Worm (Caenorhabditis elegans) whole organism, L3 larva: ENCODE data around the gene pxn-2.

Experiments
- R02D3.7 ChIP-seq: fragments of 150-350 bp; optimal IDR thresholded peaks from 2 replicates; lab custom pipeline; 2014; ENCODE audit warnings: missing biosample characterization, missing genetic modification characterization
- ZK546.5 ChIP-seq: sonication (generic microtip); optimal IDR thresholded peaks from 2 replicates; lab custom pipeline; 2017; ENCODE audit warnings: missing biosample characterization, missing genetic modification characterization
- ama-1 ChIP-seq: fragments of 150-350 bp; optimal IDR thresholded peaks from 2 replicates; lab custom pipeline; 2018
- ceh-28 ChIP-seq: fragments of 150-350 bp; optimal IDR thresholded peaks from 2 replicates; lab custom pipeline; 2014; ENCODE audit warnings: missing biosample characterization, missing genetic modification reagents, missing genetic modification characterization
- ceh-82 ChIP-seq: fragments of 150-350 bp; optimal IDR thresholded peaks from 2 replicates; lab custom pipeline; 2014; ENCODE audit warnings: missing biosample characterization, missing genetic modification characterization
- daf-12 ChIP-seq: fragments of 150-350 bp; optimal IDR thresholded peaks from 2 replicates; lab custom pipeline; 2014; ENCODE audit warnings: missing biosample characterization, missing genetic modification reagents, missing genetic modification characterization
- egl-27 ChIP-seq: sonication (generic microtip); optimal IDR thresholded peaks from 4 replicates; lab custom pipeline; 2017; ENCODE audit warnings: missing biosample characterization, missing genetic modification reagents, missing genetic modification characterization
- elt-1 ChIP-seq: fragments of 150-350 bp; optimal IDR thresholded peaks from 2 replicates; lab custom pipeline; 2014; ENCODE audit warnings: missing biosample characterization, missing genetic modification characterization
- elt-2 ChIP-seq: sonication (generic microtip); optimal IDR thresholded peaks from 2 replicates; lab custom pipeline; 2016; ENCODE audit warnings: missing genetic modification reagents, mild to moderate bottlenecking, missing genetic modification characterization, missing compliant biosample characterization
- elt-3 ChIP-seq, 3 experiments: fragments of 150-350 bp in 1 of 3; sonication (generic microtip) in 2 of 3; optimal IDR thresholded peaks; 2 replicates in 2 of 3; 4 replicates in 1 of 3; lab custom pipeline; 2014 to 2017; ENCODE audit warnings: missing biosample characterization in 3 of 3, missing genetic modification characterization in 3 of 3
- eor-1 ChIP-seq, 2 experiments: fragments of 150-350 bp; optimal IDR thresholded peaks; 2 replicates each; lab custom pipeline; 2014 to 2018; ENCODE audit warnings: missing biosample characterization in 2 of 2, missing genetic modification characterization in 2 of 2
- fkh-10 ChIP-seq: sonication (generic microtip); optimal IDR thresholded peaks from 2 replicates; lab custom pipeline; 2017; ENCODE audit warnings: missing biosample characterization, missing genetic modification reagents, missing genetic modification characterization
- fos-1 ChIP-seq: fragments of 150-350 bp; optimal IDR thresholded peaks from 2 replicates; lab custom pipeline; 2014; ENCODE audit warnings: missing biosample characterization, missing genetic modification characterization
- hmg-11 ChIP-seq: sonication (generic microtip); optimal IDR thresholded peaks from 2 replicates; lab custom pipeline; 2016; ENCODE audit warnings: missing genetic modification characterization, missing compliant biosample characterization
- jun-1 ChIP-seq: fragments of 150-350 bp; optimal IDR thresholded peaks from 2 replicates; lab custom pipeline; 2014; ENCODE audit warnings: missing biosample characterization, missing genetic modification reagents, missing genetic modification characterization
- lsy-12 ChIP-seq: sonication (generic microtip); optimal IDR thresholded peaks from 2 replicates; lab custom pipeline; 2016; ENCODE audit warnings: mild to moderate bottlenecking, missing genetic modification characterization, missing compliant biosample characterization
- nhr-12 ChIP-seq: fragments of 150-350 bp; optimal IDR thresholded peaks from 2 replicates; lab custom pipeline; 2014; ENCODE audit warnings: missing biosample characterization, missing genetic modification characterization
- nhr-23 ChIP-seq: fragments of 150-350 bp; optimal IDR thresholded peaks from 2 replicates; lab custom pipeline; 2014; ENCODE audit warnings: missing biosample characterization, missing genetic modification reagents, missing genetic modification characterization
- nhr-237 ChIP-seq: fragments of 150-350 bp; optimal IDR thresholded peaks from 2 replicates; lab custom pipeline; 2014; ENCODE audit warnings: missing biosample characterization, missing genetic modification characterization
- nhr-25 ChIP-seq: sonication (generic microtip); optimal IDR thresholded peaks from 2 replicates; lab custom pipeline; 2017; ENCODE audit warnings: missing biosample characterization, missing genetic modification characterization
- nhr-28 ChIP-seq: fragments of 150-350 bp; optimal IDR thresholded peaks from 2 replicates; lab custom pipeline; 2014; ENCODE audit warnings: missing biosample characterization, missing genetic modification characterization
- nhr-43 ChIP-seq: sonication (generic microtip); optimal IDR thresholded peaks from 2 replicates; lab custom pipeline; 2016; ENCODE audit warnings: mild to moderate bottlenecking, missing genetic modification characterization, missing compliant biosample characterization; ENCODE audit not compliant: poor library complexity, severe bottlenecking
- nhr-67 ChIP-seq: fragments of 150-350 bp; optimal IDR thresholded peaks from 2 replicates; lab custom pipeline; 2014; ENCODE audit warnings: missing biosample characterization, missing genetic modification characterization
- pha-4 ChIP-seq: fragments of 150-350 bp; optimal IDR thresholded peaks from 2 replicates; lab custom pipeline; 2014; ENCODE audit warnings: missing biosample characterization, missing genetic modification reagents, missing genetic modification characterization
- pqm-1 ChIP-seq: fragments of 150-350 bp; optimal IDR thresholded peaks from 2 replicates; lab custom pipeline; 2017; ENCODE audit warnings: missing biosample characterization, missing genetic modification characterization, inconsistent platforms
- sea-2 ChIP-seq: fragments of 150-350 bp; sonication (generic microtip); optimal IDR thresholded peaks from 4 replicates; lab custom pipeline; 2014; ENCODE audit warnings: missing biosample characterization, missing genetic modification reagents, missing genetic modification characterization
- skn-1 ChIP-seq: fragments of 150-350 bp; optimal IDR thresholded peaks from 2 replicates; lab custom pipeline; 2014; ENCODE audit warnings: missing biosample characterization, missing genetic modification characterization
- unc-39 ChIP-seq: sonication (generic microtip); optimal IDR thresholded peaks from 4 replicates; lab custom pipeline; 2017; ENCODE audit warnings: missing biosample characterization, missing genetic modification characterization
- zag-1 ChIP-seq: fragments of 150-350 bp; optimal IDR thresholded peaks from 2 replicates; lab custom pipeline; 2014; ENCODE audit warnings: missing biosample characterization, missing genetic modification characterization
- ztf-11 ChIP-seq: fragments of 150-350 bp; optimal IDR thresholded peaks from 2 replicates; lab custom pipeline; 2014; ENCODE audit warnings: missing biosample characterization, missing genetic modification characterization

Gene pxn-2

ce11 chrX:10933308-10934014, 45.6 kb downstream of the pxn-2 start:
- TF ChIP-seq nhr-43 (tag; lab: Kevin White, UChicago), result no peak
- TF ChIP-seq pha-4 (tag; lab: Kevin White, UChicago), result no peak
- TF ChIP-seq elt-2 (tag; lab: Kevin White, UChicago), result no peak
- TF ChIP-seq elt-1, result no peak
- TF ChIP-seq ZK546.5 (tag; lab: Kevin White, UChicago), result no peak
- TF ChIP-seq unc-39, result no peak
- no peak for TF ChIP-seq nhr-12 (tag; lab: Kevin White, UChicago)
- TF ChIP-seq nhr-28 (tag; lab: Kevin White, UChicago), result no peak
- no peak for TF ChIP-seq daf-12
- no peak for TF ChIP-seq ztf-11 (tag; lab: Kevin White, UChicago)
- TF ChIP-seq hmg-11 (tag; lab: Kevin White, UChicago), result no peak
- TF ChIP-seq nhr-237 (tag; lab: Kevin White, UChicago), result no peak
- no peak for TF ChIP-seq sea-2 (GFP tag; lab: Kevin White, UChicago)

ce11 chrX:10932087-10932486, 47.0 kb downstream of the pxn-2 start:
- TF ChIP-seq ceh-28 (tag; lab: Kevin White, UChicago) (no peak), nhr-12 (tag; lab: Kevin White, UChicago) (no peak), unc-39 (no peak), nhr-237 (tag; lab: Kevin White, UChicago) (no peak), R02D3.7 (tag; lab: Kevin White, UChicago) (no peak), pha-4 (tag; lab: Kevin White, UChicago) (no peak), nhr-43 (tag; lab: Kevin White, UChicago) (no peak), pqm-1 (tag; lab: Kevin White, UChicago) (no peak), nhr-67 (tag; lab: Kevin White, UChicago) (no peak), elt-2 (tag; lab: Kevin White, UChicago) (no peak), jun-1 (no peak), nhr-28 (tag; lab: Kevin White, UChicago) (no peak), fos-1 (tag; lab: Kevin White, UChicago) (no peak), ama-1 (no peak), fkh-10 (GFP tag; lab: Kevin White, UChicago) (no peak), lsy-12 (tag; lab: Kevin White, UChicago) (no peak), ZK546.5 (tag; lab: Kevin White, UChicago) (no peak), sea-2 (GFP tag; lab: Kevin White, UChicago) (no peak), ceh-82 (tag; lab: Kevin White, UChicago) (no peak)

ce11 chrX:10928948-10929563, 50.0 kb downstream of the pxn-2 start, which contains the start of gene dgn-1:
Gene dgn-1, minus strand, starts transcription at chrX:10928998.
- TF ChIP-seq elt-2 (tag; lab: Kevin White, UChicago), result peak; percentile 56
- no peak for TF ChIP-seq hmg-11 (tag; lab: Kevin White, UChicago)
- peak; percentile 26 for TF ChIP-seq pha-4 (tag; lab: Kevin White, UChicago)

DNA sequence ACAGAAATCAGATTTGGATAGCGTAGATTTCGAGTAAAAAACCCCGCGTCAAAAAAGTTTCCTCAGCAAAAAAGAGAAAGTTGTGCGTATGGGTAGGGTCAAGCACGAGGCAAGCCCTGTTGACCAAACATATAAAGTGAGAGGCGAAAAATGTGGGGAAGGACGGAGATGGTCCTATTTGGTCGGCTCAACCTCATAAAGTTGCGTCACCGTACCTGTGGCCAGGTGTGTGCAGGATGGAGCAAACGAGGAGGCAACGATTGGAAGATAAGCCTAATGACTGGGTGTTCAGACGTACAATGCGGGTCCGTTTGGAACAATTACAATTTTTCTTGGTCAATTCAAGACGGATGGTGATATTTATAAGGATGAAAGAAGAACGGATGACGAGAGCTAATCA, 52.0 kb downstream of the pxn-2 start:
- TF ChIP-seq nhr-237 (tag; lab: Kevin White, UChicago), result no peak
- no peak for TF ChIP-seq nhr-23 (tag; lab: Kevin White, UChicago)
- TF ChIP-seq egl-27 (tag; lab: Kevin White, UChicago), result no peak
- TF ChIP-seq elt-3 (tag; optimal IDR thresholded peaks at IDR 0.05; lab: Kevin White, UChicago), result no peak

DNA sequence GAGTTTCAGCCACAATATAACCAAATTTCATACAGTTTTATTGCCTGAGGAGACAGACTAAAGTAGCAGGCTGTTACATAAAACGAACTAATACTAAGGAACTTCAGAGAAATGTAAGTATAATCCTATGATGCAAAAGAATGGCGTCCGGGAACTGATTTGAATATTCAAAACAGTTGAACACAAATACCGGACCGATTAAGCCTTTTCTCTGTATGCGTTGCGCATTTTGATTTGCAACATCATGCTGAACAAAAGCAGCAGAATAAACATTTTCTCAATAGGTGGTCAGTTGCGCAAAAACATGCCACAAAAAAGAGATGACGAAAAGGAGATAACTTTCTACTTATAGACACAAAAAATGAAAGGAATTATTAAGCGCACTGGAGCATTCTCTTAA, 55.1 kb downstream of the pxn-2 start:
- TF ChIP-seq egl-27 (tag; lab: Kevin White, UChicago) (no peak), eor-1 (tag; optimal IDR thresholded peaks at IDR 0.05; lab: Kevin White, UChicago) (no peak), nhr-23 (tag; lab: Kevin White, UChicago) (no peak), elt-1 (no peak), ceh-28 (tag; lab: Kevin White, UChicago) (no peak), nhr-25 (tag; lab: Kevin White, UChicago) (no peak), zag-1 (tag; lab: Kevin White, UChicago) (no peak), ceh-82 (tag; lab: Kevin White, UChicago) (no peak), nhr-43 (tag; lab: Kevin White, UChicago) (no peak), skn-1 (tag; lab: Kevin White, UChicago) (no peak)
